Worm (Caenorhabditis elegans) whole organism, young adult: ENCODE data around the gene C55A6.6.

Experiments
- C06A6.2 ChIP-seq: fragments of 200-800 bp; sonication (Bioruptor generic); conservative IDR thresholded peaks from 2 replicates; pipeline ENCODE4 v1.3.6; 2022; ENCODE audit warnings: missing genetic modification characterization, missing compliant biosample characterization
- F49E8.2 ChIP-seq: sonication (generic microtip); optimal IDR thresholded peaks from 3 replicates; lab custom pipeline; 2017; ENCODE audit warnings: missing genetic modification characterization, mild to moderate bottlenecking, missing compliant biosample characterization, antibody characterized with exemption, moderate library complexity; ENCODE audit not compliant: insufficient read depth
- T26A5.8 ChIP-seq: sonication (generic microtip); optimal IDR thresholded peaks from 2 replicates; lab custom pipeline; 2016; ENCODE audit warnings: missing genetic modification characterization, missing compliant biosample characterization
- cebp-1 ChIP-seq, 2 experiments: fragments of 200-800 bp in 1 of 2; sonication (Bioruptor generic) in 1 of 2; sonication (generic microtip) in 1 of 2; IDR thresholded peaks in 1 of 2; optimal IDR thresholded peaks in 1 of 2; 2 replicates each; pipeline versions ENCODE4 v1.3.6 to Lab custom; 2017 to 2022; ENCODE audit warnings: missing compliant biosample characterization in 2 of 2, missing genetic modification characterization in 2 of 2, mild to moderate bottlenecking in 1 of 2, missing genetic modification reagents in 1 of 2, moderate library complexity in 1 of 2
- cebp-2 ChIP-seq: fragments of 200-800 bp; sonication (Bioruptor generic); IDR thresholded peaks from 2 replicates; pipeline ENCODE4 v1.3.6; 2022; ENCODE audit warnings: missing genetic modification characterization, missing compliant biosample characterization
- ets-4 ChIP-seq: fragments of 200-800 bp; sonication (Bioruptor generic); optimal IDR thresholded peaks from 2 replicates; lab custom pipeline; 2018; ENCODE audit warnings: mild to moderate bottlenecking, missing genetic modification characterization, missing compliant biosample characterization
- him-1 ChIP-seq: sonication (generic microtip); optimal IDR thresholded peaks from 2 replicates; lab custom pipeline; 2016; ENCODE audit warnings: missing genotype, missing genetic modification reagents, missing genetic modification characterization, missing compliant biosample characterization
- madf-6 ChIP-seq: fragments of 200-800 bp; sonication (Bioruptor generic); IDR thresholded peaks from 2 replicates; pipeline ENCODE4 v1.3.6; 2022; ENCODE audit warnings: missing genetic modification reagents, missing genetic modification characterization, missing compliant biosample characterization
- nhr-120 ChIP-seq: fragments of 200-800 bp; sonication (Bioruptor generic); IDR thresholded peaks from 2 replicates; pipeline ENCODE4 v1.3.6; 2022; ENCODE audit warnings: missing genetic modification characterization, missing compliant biosample characterization
- tlf-1 ChIP-seq: fragments of 200-800 bp; sonication (Bioruptor generic); optimal IDR thresholded peaks from 2 replicates; lab custom pipeline; 2018; ENCODE audit warnings: mild to moderate bottlenecking, missing genetic modification characterization, missing compliant biosample characterization
- ztf-18 ChIP-seq: sonication (generic microtip); optimal IDR thresholded peaks from 2 replicates; lab custom pipeline; 2016; ENCODE audit warnings: missing genotype, mild to moderate bottlenecking, missing genetic modification characterization, missing compliant biosample characterization

DNA sequence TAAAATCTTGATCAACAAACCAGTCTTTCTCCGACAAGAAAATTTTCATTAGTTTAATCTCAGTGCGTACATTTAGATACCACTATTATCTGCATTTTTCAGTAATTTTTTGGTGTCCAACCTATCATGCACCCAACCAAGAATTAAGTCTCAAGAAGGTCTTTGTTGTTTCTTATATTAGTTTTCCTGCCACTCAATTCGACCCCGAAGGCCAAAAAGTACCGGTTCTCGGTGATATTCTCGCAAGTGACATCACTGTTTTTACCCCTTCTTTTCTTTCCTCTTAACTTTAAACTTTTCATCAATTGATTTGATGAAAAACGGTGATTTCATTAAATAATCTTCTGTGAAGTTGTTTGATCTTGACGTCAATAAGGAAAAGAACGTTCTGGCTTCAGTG, 29.0 kb upstream of the C55A6.6 start, which contains the start of gene F38B7.2:
- TF ChIP-seq tlf-1 (GFP tag; lab: Kevin White, UChicago): no peak
- TF ChIP-seq madf-6 (GFP tag; lab: Robert Waterston, UW): no peak
- TF ChIP-seq ets-4 (GFP tag; lab: Kevin White, UChicago): no peak
- no peak for TF ChIP-seq T26A5.8
- TF ChIP-seq F49E8.2 (tag; lab: Kevin White, UChicago): no peak
- TF ChIP-seq ztf-18: no peak
- TF ChIP-seq cebp-1 (GFP tag; IDR thresholded peaks at IDR 0.05; lab: Robert Waterston, UW): no peak
- no peak for TF ChIP-seq cebp-1 (tag; optimal IDR thresholded peaks at IDR 0.05; lab: Kevin White, UChicago)
- TF ChIP-seq cebp-2 (GFP tag; lab: Robert Waterston, UW): no peak
- no peak for TF ChIP-seq C06A6.2 (GFP tag; lab: Robert Waterston, UW)
- TF ChIP-seq him-1 (tag; lab: Kevin White, UChicago): no peak
- no peak for TF ChIP-seq nhr-120 (GFP tag; lab: Robert Waterston, UW)
